Worm (Caenorhabditis elegans) whole organism, young adult: Measurements from ENCODE around the gene srxa-16.

ENCODE experiments used
- attf-3 ChIP-seq: fragments of 200-800 bp; sonication (Bioruptor generic); conservative IDR thresholded peaks from 2 replicates; pipeline ENCODE4 v1.3.6; 2022; ENCODE audit warnings: missing genetic modification reagents, missing genetic modification characterization, missing compliant biosample characterization
- bed-2 ChIP-seq: fragments of 200-800 bp; sonication (Bioruptor generic); IDR thresholded peaks from 2 replicates; pipeline ENCODE4 v1.3.6; 2022; ENCODE audit warnings: missing genetic modification reagents, missing genetic modification characterization, missing compliant biosample characterization
- ceh-100 ChIP-seq: fragments of 200-800 bp; sonication (Bioruptor generic); IDR thresholded peaks from 2 replicates; pipeline ENCODE4 v1.3.6; 2022; ENCODE audit warnings: missing genetic modification reagents, missing genetic modification characterization, missing compliant biosample characterization
- lag-1 ChIP-seq: fragments of 200-800 bp; sonication (Bioruptor generic); IDR thresholded peaks from 2 replicates; pipeline ENCODE4 v1.3.6; 2022; ENCODE audit warnings: missing genetic modification reagents, missing genetic modification characterization, missing compliant biosample characterization
- lir-1 ChIP-seq: fragments of 200-800 bp; sonication (Bioruptor generic); conservative IDR thresholded peaks from 2 replicates; pipeline ENCODE4 v1.3.6; 2022; ENCODE audit warnings: missing genetic modification reagents, missing genetic modification characterization, missing compliant biosample characterization
- madf-6 ChIP-seq: fragments of 200-800 bp; sonication (Bioruptor generic); IDR thresholded peaks from 2 replicates; pipeline ENCODE4 v1.3.6; 2022; ENCODE audit warnings: missing genetic modification reagents, missing genetic modification characterization, missing compliant biosample characterization
- nhr-27 ChIP-seq: fragments of 200-800 bp; sonication (Bioruptor generic); optimal IDR thresholded peaks from 2 replicates; lab custom pipeline; 2018; ENCODE audit warnings: mild to moderate bottlenecking, missing genetic modification characterization, moderate library complexity, missing compliant biosample characterization
- pha-4 ChIP-seq: fragments of 150-350 bp; sonication (generic microtip); optimal IDR thresholded peaks from 2 replicates; lab custom pipeline; 2014; ENCODE audit warnings: missing biosample characterization, missing genetic modification reagents, missing genetic modification characterization
- snpc-1.3 ChIP-seq: sonication (generic microtip); optimal IDR thresholded peaks from 2 replicates; lab custom pipeline; 2017; ENCODE audit warnings: missing genetic modification characterization, mild to moderate bottlenecking, missing compliant biosample characterization, antibody characterized with exemption, moderate library complexity, missing genotype, missing genetic modification reagents; ENCODE audit not compliant: insufficient read depth
- snpc-4 ChIP-seq, 5 experiments: fragments of 150-350 bp in 1 of 5; sonication (generic microtip) in 4 of 5; optimal IDR thresholded peaks; 2 replicates each; lab custom pipeline; 2014 to 2018; ENCODE audit warnings: missing genetic modification characterization in 5 of 5, missing biosample characterization in 3 of 5, antibody characterized with exemption in 2 of 5, mild to moderate bottlenecking in 2 of 5, missing compliant biosample characterization in 2 of 5, missing genotype in 2 of 5, moderate library complexity in 2 of 5, missing genetic modification reagents in 1 of 5
- zfh-2 ChIP-seq: fragments of 200-800 bp; sonication (Bioruptor generic); conservative IDR thresholded peaks from 2 replicates; pipeline ENCODE4 v1.3.6; 2022; ENCODE audit warnings: missing genetic modification reagents, missing genetic modification characterization, missing compliant biosample characterization
- zim-3 ChIP-seq: sonication (generic microtip); optimal IDR thresholded peaks from 2 replicates; lab custom pipeline; 2017; ENCODE audit warnings: mild to moderate bottlenecking, missing genetic modification characterization, moderate library complexity, missing compliant biosample characterization
- ztf-25 ChIP-seq: fragments of 200-800 bp; sonication (Bioruptor generic); IDR thresholded peaks from 2 replicates; pipeline ENCODE4 v1.3.6; 2022; ENCODE audit warnings: missing genetic modification reagents, missing genetic modification characterization, missing compliant biosample characterization
- ztf-26 ChIP-seq: sonication (generic microtip); optimal IDR thresholded peaks from 2 replicates; lab custom pipeline; 2017; ENCODE audit warnings: missing genetic modification characterization, missing compliant biosample characterization

DNA sequence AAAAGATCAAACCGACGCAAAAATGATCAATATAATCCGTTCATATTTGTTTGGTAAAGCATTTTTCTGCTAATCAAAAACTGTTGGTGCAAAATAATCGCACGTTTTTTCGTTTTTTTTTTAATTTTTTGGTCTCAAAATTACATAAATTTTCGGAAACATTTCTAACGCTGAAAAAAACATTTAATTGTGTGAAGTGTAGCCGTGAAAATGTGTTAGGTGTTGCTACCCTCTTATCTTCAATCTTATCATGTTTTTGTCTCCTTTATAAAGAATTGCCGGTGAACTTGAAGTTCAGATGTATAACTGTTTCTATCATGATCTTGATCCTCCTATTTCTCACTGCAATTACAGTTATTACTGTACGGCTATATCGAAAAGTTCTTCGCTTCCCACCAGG, 45.2 kb downstream of the srxa-16 start, which contains the start of gene cyp-35D1:
- TF ChIP-seq zfh-2 (no peak), zim-3 (no peak), pha-4 (tag; lab: Kevin White, UChicago) (no peak), snpc-1.3 (tag; lab: Kevin White, UChicago) (no peak), attf-3 (GFP tag; lab: Robert Waterston, UW) (no peak), nhr-27 (tag; lab: Kevin White, UChicago) (no peak), snpc-4 (GFP tag; optimal IDR thresholded peaks at IDR 0.05; lab: Kevin White, UChicago) (no peak), snpc-4 (tag; optimal IDR thresholded peaks at IDR 0.05; lab: Kevin White, UChicago) (no peak), lir-1 (GFP tag; lab: Robert Waterston, UW) (no peak), madf-6 (no peak), ztf-26 (tag; lab: Kevin White, UChicago) (no peak), ceh-100 (GFP tag; lab: Robert Waterston, UW) (no peak), lag-1 (GFP tag; lab: Robert Waterston, UW) (no peak), ztf-25 (GFP tag; lab: Robert Waterston, UW) (no peak), bed-2 (GFP tag; lab: Robert Waterston, UW) (no peak)
